Fruit fly (Drosophila melanogaster) whole organism, embryonic: Measurements from ENCODE around the gene Or85a.

Experiments used
- C15 ChIP-seq: fragments of 200-800 bp; sonication (Bioruptor generic); IDR thresholded peaks from 3 replicates; pipeline ENCODE4 v1.3.6; 2022; ENCODE audit warnings: missing biosample characterization, missing genetic modification characterization
- CG10462 ChIP-seq: fragments of 200-800 bp; sonication (Bioruptor generic); optimal IDR thresholded peaks from 2 replicates; lab custom pipeline; 2016; ENCODE audit warnings: missing biosample characterization, missing genetic modification characterization
- CG16815 ChIP-seq: fragments of 200-800 bp; sonication (Bioruptor generic); optimal IDR thresholded peaks from 3 replicates; lab custom pipeline; 2017; ENCODE audit warnings: missing biosample characterization, mild to moderate bottlenecking, missing genetic modification characterization
- CG18476 ChIP-seq: fragments of 200-800 bp; sonication (Bioruptor generic); optimal IDR thresholded peaks from 2 replicates; lab custom pipeline; 2016; ENCODE audit warnings: missing biosample characterization, mild to moderate bottlenecking, missing genetic modification characterization
- CG31441 ChIP-seq: fragments of 200-800 bp; sonication (Bioruptor generic); IDR thresholded peaks from 2 replicates; pipeline ENCODE4 v1.3.6; 2022; ENCODE audit warnings: missing biosample characterization, missing genetic modification characterization
- CG4360 ChIP-seq: fragments of 200-800 bp; sonication (Bioruptor generic); IDR thresholded peaks from 2 replicates; pipeline ENCODE4 v1.3.6; 2022; ENCODE audit warnings: missing biosample characterization, missing genetic modification characterization
- CG4854 ChIP-seq: fragments of 200-800 bp; sonication (Bioruptor generic); optimal IDR thresholded peaks from 2 replicates; lab custom pipeline; 2016; ENCODE audit warnings: missing biosample characterization, missing genetic modification characterization, inconsistent platforms
- CG7271 ChIP-seq: fragments of 200-800 bp; sonication (Bioruptor generic); optimal IDR thresholded peaks from 2 replicates; lab custom pipeline; 2018; ENCODE audit warnings: missing biosample characterization, mild to moderate bottlenecking, missing genetic modification characterization, moderate library complexity
- CG7786 ChIP-seq: fragments of 200-800 bp; sonication (Bioruptor generic); optimal IDR thresholded peaks from 2 replicates; lab custom pipeline; 2016; ENCODE audit warnings: missing biosample characterization, missing genetic modification characterization
- CG8089 ChIP-seq: fragments of 200-800 bp; sonication (Bioruptor generic); optimal IDR thresholded peaks from 3 replicates; lab custom pipeline; 2016; ENCODE audit warnings: missing biosample characterization, missing genetic modification characterization
- CG8281 ChIP-seq: fragments of 200-800 bp; sonication (Bioruptor generic); optimal IDR thresholded peaks from 2 replicates; lab custom pipeline; 2018; ENCODE audit warnings: missing biosample characterization, mild to moderate bottlenecking, missing genetic modification characterization, moderate library complexity
- CG8290 ChIP-seq, 3 experiments: fragments of 200-800 bp; sonication (Bioruptor generic); optimal IDR thresholded peaks; 2 replicates each; lab custom pipeline; 2016 to 2019; ENCODE audit warnings: missing biosample characterization in 3 of 3, missing genetic modification characterization in 3 of 3, mild to moderate bottlenecking in 2 of 3, moderate library complexity in 1 of 3
- CG8359 ChIP-seq: fragments of 200-800 bp; sonication (Bioruptor generic); optimal IDR thresholded peaks from 2 replicates; lab custom pipeline; 2017; ENCODE audit warnings: missing biosample characterization, mild to moderate bottlenecking, missing genetic modification characterization, borderline replicate concordance
- CG9215 ChIP-seq: fragments of 200-800 bp; sonication (Bioruptor generic); IDR thresholded peaks from 2 replicates; pipeline ENCODE4 v1.3.6; 2022; ENCODE audit warnings: missing biosample characterization, missing genetic modification characterization
- Chrac-16 ChIP-seq: fragments of 200-800 bp; sonication (Bioruptor generic); optimal IDR thresholded peaks from 3 replicates; lab custom pipeline; 2016; ENCODE audit warnings: missing biosample characterization, missing genetic modification characterization
- CrebB ChIP-seq: fragments of 200-800 bp; sonication (Bioruptor generic); optimal IDR thresholded peaks from 3 replicates; lab custom pipeline; 2018; ENCODE audit warnings: missing biosample characterization, mild to moderate bottlenecking, missing genetic modification characterization
- Dref ChIP-seq: fragments of 200-800 bp; sonication (Bioruptor generic); IDR thresholded peaks from 2 replicates; pipeline ENCODE4 v1.3.6; 2022; ENCODE audit warnings: missing biosample characterization, missing genetic modification characterization
- Drgx ChIP-seq: fragments of 200-800 bp; sonication (Bioruptor generic); IDR thresholded peaks from 2 replicates; pipeline ENCODE4 v1.3.6; 2022; ENCODE audit warnings: missing biosample characterization, missing genetic modification characterization
- Eip74EF ChIP-seq, 2 experiments: fragments of 200-800 bp in 1 of 2; fragments of >200 bp in 1 of 2; sonication (Bioruptor generic) in 1 of 2; optimal IDR thresholded peaks; 2 replicates each; lab custom pipeline; 2017 to 2019; ENCODE audit warnings: missing biosample characterization in 2 of 2, missing genetic modification characterization in 2 of 2, mild to moderate bottlenecking in 1 of 2, moderate library complexity in 1 of 2
- Ets65A ChIP-seq: fragments of 200-800 bp; sonication (Bioruptor generic); peaks from one replicate; lab custom pipeline; 2016; ENCODE audit warnings: missing biosample characterization, missing genetic modification characterization
- Fer2 ChIP-seq: fragments of 200-800 bp; sonication (Bioruptor generic); optimal IDR thresholded peaks from 2 replicates; lab custom pipeline; 2018; ENCODE audit warnings: missing biosample characterization, mild to moderate bottlenecking, missing genetic modification characterization, moderate library complexity
- Kr ChIP-seq: fragments of 200-800 bp; sonication (Bioruptor generic); optimal IDR thresholded peaks from 2 replicates; lab custom pipeline; 2017; ENCODE audit warnings: missing biosample characterization, mild to moderate bottlenecking, missing genetic modification characterization
- MESR4 ChIP-seq: fragments of 200-800 bp; sonication (Bioruptor generic); optimal IDR thresholded peaks from 2 replicates; lab custom pipeline; 2018; ENCODE audit warnings: missing biosample characterization, mild to moderate bottlenecking, missing genetic modification characterization, moderate library complexity
- NC2α ChIP-seq: fragments of 200-800 bp; sonication (Bioruptor generic); optimal IDR thresholded peaks from 2 replicates; lab custom pipeline; 2016; ENCODE audit warnings: missing biosample characterization, missing genetic modification characterization
- Poxn ChIP-seq: fragments of 200-800 bp; sonication (Bioruptor generic); IDR thresholded peaks from 2 replicates; pipeline ENCODE4 v1.3.6; 2022; ENCODE audit warnings: missing biosample characterization, missing genetic modification characterization
- Ptx1 ChIP-seq: fragments of 200-800 bp; sonication (Bioruptor generic); IDR thresholded peaks from 2 replicates; pipeline ENCODE4 v1.3.6; 2022; ENCODE audit warnings: missing biosample characterization, missing genetic modification characterization
- Sry-β ChIP-seq: fragments of 200-800 bp; sonication (Bioruptor generic); optimal IDR thresholded peaks from 2 replicates; lab custom pipeline; 2018; ENCODE audit warnings: missing biosample characterization, mild to moderate bottlenecking, missing genetic modification characterization, moderate library complexity
- Tbp ChIP-seq: fragments of >200 bp; optimal IDR thresholded peaks from 2 replicates; lab custom pipeline; 2018; ENCODE audit warnings: missing biosample characterization, missing genetic modification characterization
- Usf ChIP-seq: fragments of 200-800 bp; sonication (Bioruptor generic); optimal IDR thresholded peaks from 2 replicates; lab custom pipeline; 2017; ENCODE audit warnings: missing genotype, missing biosample characterization, missing genetic modification characterization
- abd-A ChIP-seq: fragments of 200-800 bp; sonication (Bioruptor generic); optimal IDR thresholded peaks from 3 replicates; lab custom pipeline; 2019; ENCODE audit warnings: missing biosample characterization, mild to moderate bottlenecking, missing genetic modification characterization, moderate library complexity
- bcd ChIP-seq: fragments of 200-800 bp; sonication (Bioruptor generic); optimal IDR thresholded peaks from 2 replicates; lab custom pipeline; 2017; ENCODE audit warnings: missing biosample characterization, mild to moderate bottlenecking, missing genetic modification characterization
- cas ChIP-seq: fragments of 200-800 bp; sonication (Bioruptor generic); IDR thresholded peaks from 2 replicates; pipeline ENCODE4 v1.3.6; 2022; ENCODE audit warnings: missing biosample characterization, missing genetic modification characterization
- chn ChIP-seq: fragments of 200-800 bp; sonication (Bioruptor generic); optimal IDR thresholded peaks from 2 replicates; lab custom pipeline; 2016; ENCODE audit warnings: missing biosample characterization, missing genetic modification characterization
- ci ChIP-seq: fragments of 200-800 bp; sonication (Bioruptor generic); IDR thresholded peaks from 3 replicates; pipeline ENCODE4 v1.3.6; 2022; ENCODE audit warnings: missing biosample characterization, missing genetic modification characterization
- dmrt11E ChIP-seq: fragments of 200-800 bp; sonication (Bioruptor generic); optimal IDR thresholded peaks from 3 replicates; lab custom pipeline; 2018; ENCODE audit warnings: missing biosample characterization, mild to moderate bottlenecking, missing genetic modification characterization, moderate library complexity
- eve ChIP-seq, 2 experiments: fragments of >200 bp; optimal IDR thresholded peaks; 2 replicates each; lab custom pipeline; 2017; ENCODE audit warnings: missing biosample characterization in 2 of 2, missing genetic modification characterization in 2 of 2
- exex ChIP-seq: fragments of 200-800 bp; sonication (Bioruptor generic); optimal IDR thresholded peaks from 4 replicates; lab custom pipeline; 2018; ENCODE audit warnings: missing biosample characterization, mild to moderate bottlenecking, missing genetic modification characterization, moderate library complexity
- inv ChIP-seq: fragments of 200-800 bp; sonication (Bioruptor generic); IDR thresholded peaks from 2 replicates; pipeline ENCODE4 v1.3.6; 2022; ENCODE audit warnings: missing biosample characterization, missing genetic modification characterization; ENCODE audit not compliant: partially characterized antibody
- nerfin-1 ChIP-seq: fragments of 200-800 bp; sonication (Bioruptor generic); optimal IDR thresholded peaks from 3 replicates; lab custom pipeline; 2019; ENCODE audit warnings: missing biosample characterization, mild to moderate bottlenecking, missing genetic modification characterization, moderate library complexity
- ranshi ChIP-seq: fragments of 200-800 bp; sonication (Bioruptor generic); IDR thresholded peaks from 2 replicates; pipeline ENCODE4 v1.3.6; 2022; ENCODE audit warnings: missing biosample characterization, missing genetic modification characterization
- rib ChIP-seq: fragments of 200-800 bp; sonication (Bioruptor generic); IDR thresholded peaks from 2 replicates; pipeline ENCODE4 v1.3.6; 2022; ENCODE audit warnings: missing biosample characterization, missing genetic modification characterization
- ssp ChIP-seq: fragments of 200-800 bp; sonication (Bioruptor generic); IDR thresholded peaks from 2 replicates; pipeline ENCODE4 v1.3.6; 2022; ENCODE audit warnings: missing biosample characterization, missing genetic modification characterization
- tap ChIP-seq: fragments of 200-800 bp; optimal IDR thresholded peaks from 3 replicates; lab custom pipeline; 2019; ENCODE audit warnings: missing biosample characterization, mild to moderate bottlenecking, missing genetic modification characterization, moderate library complexity
- trem ChIP-seq: fragments of 200-800 bp; optimal IDR thresholded peaks from 3 replicates; lab custom pipeline; 2019; ENCODE audit warnings: missing biosample characterization, mild to moderate bottlenecking, missing genetic modification characterization, moderate library complexity
- twi ChIP-seq: fragments of 200-800 bp; optimal IDR thresholded peaks from 2 replicates; lab custom pipeline; 2019; ENCODE audit warnings: missing biosample characterization, mild to moderate bottlenecking, missing genetic modification characterization, moderate library complexity
- usp ChIP-seq: fragments of >200 bp; optimal IDR thresholded peaks from 2 replicates; lab custom pipeline; 2017; ENCODE audit warnings: missing biosample characterization, missing genetic modification characterization
- vnd ChIP-seq: fragments of 200-800 bp; sonication (Bioruptor generic); IDR thresholded peaks from 3 replicates; pipeline ENCODE4 v1.3.6; 2022; ENCODE audit warnings: missing biosample characterization, missing genetic modification characterization; ENCODE audit not compliant: partially characterized antibody
- wdn ChIP-seq: fragments of 200-800 bp; sonication (Bioruptor generic); IDR thresholded peaks from 2 replicates; pipeline ENCODE4 v1.3.6; 2022; ENCODE audit warnings: missing biosample characterization, missing genetic modification characterization
- wor ChIP-seq: fragments of 200-800 bp; sonication (Bioruptor generic); IDR thresholded peaks from 2 replicates; pipeline ENCODE4 v1.3.6; 2022; ENCODE audit warnings: missing biosample characterization, missing genetic modification characterization
- zen ChIP-seq: fragments of 200-800 bp; sonication (Bioruptor generic); optimal IDR thresholded peaks from 3 replicates; lab custom pipeline; 2018; ENCODE audit warnings: missing biosample characterization, mild to moderate bottlenecking, missing genetic modification characterization, moderate library complexity

Or85a gene

DNA sequence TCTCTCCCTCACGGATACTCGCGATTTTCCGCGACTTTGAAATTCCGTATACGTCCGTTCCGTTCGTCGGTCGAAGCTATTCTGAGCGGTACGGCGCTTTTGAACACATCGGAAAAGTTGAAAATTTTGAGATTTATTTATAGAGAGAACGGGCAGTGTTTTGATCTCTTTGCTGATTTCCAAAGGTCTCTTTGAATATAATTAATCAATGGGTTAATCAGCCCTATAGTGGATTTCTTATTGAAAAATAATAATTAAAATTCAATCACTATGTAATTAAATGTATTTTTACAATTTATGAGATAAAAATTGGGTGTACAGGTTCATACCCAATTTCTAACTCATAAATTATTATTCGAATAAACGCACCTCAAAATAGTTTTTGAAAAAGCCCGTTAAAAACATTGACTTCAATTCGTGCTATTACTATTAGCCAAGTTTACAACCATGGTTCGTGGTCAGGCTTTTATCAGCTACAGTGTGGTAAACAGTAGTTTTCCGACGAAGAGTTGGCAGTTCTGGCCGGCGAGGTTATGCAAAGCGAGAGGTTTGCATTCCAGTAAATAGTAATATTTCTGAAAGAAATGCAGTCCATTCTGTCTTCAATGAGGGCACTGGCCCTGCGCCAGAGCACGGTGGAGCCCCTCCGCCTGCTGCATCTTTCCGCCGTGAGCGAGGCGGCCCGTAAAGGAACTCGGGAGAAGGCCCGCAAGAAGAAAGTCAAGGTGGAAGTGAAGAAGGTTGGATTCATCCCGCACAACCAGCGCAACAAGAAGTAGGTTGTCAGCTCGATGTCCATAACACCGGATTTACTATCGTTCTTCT is 20.4 kb upstream of the Or85a start, which contains the start of the genes CG9626 and mRpL1 (continued):
- TF ChIP-seq CG18476 (GFP tag; lab: Kevin White, UChicago) (no peak), abd-A (no peak), CG9215 (GFP tag; lab: Robert Waterston, UW) (no peak), Poxn (no peak), CG16815 (no peak), NC2α (GFP tag; lab: Kevin White, UChicago) (no peak), CG4360 (GFP tag; lab: Robert Waterston, UW) (no peak), bcd (GFP tag; lab: Kevin White, UChicago) (no peak), zen (tag; lab: Kevin White, UChicago) (peak; percentile 63), wor (GFP tag; lab: Robert Waterston, UW) (no peak), chn (GFP tag; lab: Kevin White, UChicago) (no peak), Dref (GFP tag; lab: Robert Waterston, UW) (peak; percentile 42), CG4854 (GFP tag; lab: Kevin White, UChicago) (no peak), rib (GFP tag; lab: Robert Waterston, UW) (no peak), CG7271 (tag; lab: Kevin White, UChicago) (no peak), vnd (no peak), twi (tag; lab: Kevin White, UChicago) (no peak), CG31441 (GFP tag; lab: Robert Waterston, UW) (no peak), exex (tag; lab: Kevin White, UChicago) (no peak), inv (GFP tag; lab: Robert Waterston, UW) (no peak), CG8281 (tag; lab: Kevin White, UChicago) (peak; percentile 75), nerfin-1 (tag; lab: Kevin White, UChicago) (peak; percentile 40), CG8359 (GFP tag; lab: Kevin White, UChicago) (no peak), CG8089 (GFP tag; lab: Kevin White, UChicago) (no peak), Kr (GFP tag; lab: Kevin White, UChicago) (no peak), MESR4 (peak; percentile 78), ci (GFP tag; lab: Robert Waterston, UW) (peak; percentile 28; the same call in 1 of the 3 replicates), Usf (GFP tag; lab: Kevin White, UChicago) (no peak), ssp (GFP tag; lab: Robert Waterston, UW) (no peak), Ets65A (GFP tag; lab: Kevin White, UChicago) (peak; percentile 95), Drgx (GFP tag; lab: Robert Waterston, UW) (no peak), trem (tag; lab: Kevin White, UChicago) (peak; percentile 100), ranshi (GFP tag; lab: Robert Waterston, UW) (0 out of 2 replicates have a peak, but pooled peaks have one; percentile 35), CG7786 (GFP tag; lab: Kevin White, UChicago) (peak; percentile 9), C15 (GFP tag; lab: Robert Waterston, UW) (no peak), eve (GFP tag; optimal IDR thresholded peaks at IDR 0.05; lab: Kevin White, UChicago) (no peak), tap (tag; lab: Kevin White, UChicago) (no peak), Fer2 (tag; lab: Kevin White, UChicago) (no peak), CG8290 (GFP tag; optimal IDR thresholded peaks at IDR 0.05; lab: Kevin White, UChicago) (peak; percentile 2), CG8290 (tag; optimal IDR thresholded peaks at IDR 0.05; lab: Kevin White, UChicago) (peak in 1 of 2 experiments; percentile 79), Ptx1 (GFP tag; lab: Robert Waterston, UW) (no peak), Sry-β (no peak), cas (no peak), wdn (GFP tag; lab: Robert Waterston, UW) (no peak), dmrt11E (tag; lab: Kevin White, UChicago) (peak; percentile 6), Tbp (GFP tag; lab: Kevin White, UChicago) (no peak), usp (GFP tag; lab: Kevin White, UChicago) (no peak), CG10462 (GFP tag; lab: Kevin White, UChicago) (no peak), CrebB (tag; lab: Kevin White, UChicago) (peak; percentile 19), Chrac-16 (GFP tag; lab: Kevin White, UChicago) (no peak), Eip74EF (GFP tag; optimal IDR thresholded peaks at IDR 0.05; lab: Kevin White, UChicago) (no peak)
